4 worm cellular contexts compared by ENCODE assay signal in the genomic region with DNA sequence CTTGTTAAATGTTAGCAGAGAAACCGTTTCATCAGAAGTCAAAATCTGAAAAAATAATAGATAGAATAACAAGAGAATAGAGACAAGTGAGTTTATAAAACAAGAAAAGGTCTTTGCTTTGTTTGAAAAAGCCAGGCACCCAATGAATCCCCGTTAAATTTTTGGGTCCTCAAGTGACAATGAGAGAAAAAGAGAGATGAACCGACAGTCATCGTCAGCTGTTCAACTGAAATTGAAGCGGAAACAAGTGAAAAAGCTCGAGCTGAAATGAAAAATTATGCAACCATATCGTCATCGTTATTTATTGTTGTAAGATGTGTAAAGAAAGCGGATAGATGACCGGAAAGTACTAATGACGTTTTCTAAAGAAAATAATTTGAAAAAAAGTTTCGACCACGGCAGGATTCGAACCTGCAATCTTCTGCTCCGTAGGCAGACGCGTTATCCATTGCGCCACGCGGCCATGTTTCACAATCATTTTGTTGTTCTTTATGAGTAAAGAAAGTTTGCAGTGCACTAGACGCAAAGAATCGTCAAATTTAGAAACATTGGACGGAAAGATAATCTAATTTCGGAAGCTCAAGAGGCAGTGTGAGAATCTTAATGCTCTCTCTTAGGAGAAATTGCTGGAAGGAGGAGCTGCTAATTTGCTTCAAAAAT.
TF ChIP-seq lines count a peak whose summit lies in the region.

A gene (minus strand): TSS at position 51 of the 660 bp plus-strand sequence.

TF ChIP-seq in whole organism, L2 larva, 48 proteins besides CTCF, POLR2A, EP300 and RAD21 (continues in another document):
- TF ChIP-seq ztf-4 (tag; optimal IDR thresholded peaks at IDR 0.05; lab: Kevin White, UChicago) (no peak), nhr-237 (tag; optimal IDR thresholded peaks at IDR 0.05; lab: Kevin White, UChicago) (no peak), gmeb-1 (tag; optimal IDR thresholded peaks at IDR 0.05; lab: Kevin White, UChicago) (peak; percentile 36), sem-4 (tag; optimal IDR thresholded peaks at IDR 0.05; lab: Kevin White, UChicago) (no peak), sma-3 (GFP tag; optimal IDR thresholded peaks at IDR 0.05; lab: Kevin White, UChicago) (peak; percentile 8), ztf-1 (GFP tag; conservative IDR thresholded peaks at IDR 0.05; lab: Robert Waterston, UW) (no peak), lsy-2 (tag; optimal IDR thresholded peaks at IDR 0.05; lab: Kevin White, UChicago) (peak; percentile 13 to 58), ama-1 (optimal IDR thresholded peaks at IDR 0.05; lab: Kevin White, UChicago) (no peak), elt-3 (tag; optimal IDR thresholded peaks at IDR 0.05; lab: Kevin White, UChicago) (no peak), nhr-6 (tag; optimal IDR thresholded peaks at IDR 0.05; lab: Kevin White, UChicago) (no peak), F13H6.1 (tag; optimal IDR thresholded peaks at IDR 0.05; lab: Kevin White, UChicago) (peak; percentile 42), fos-1 (tag; optimal IDR thresholded peaks at IDR 0.05; lab: Kevin White, UChicago) (peak; percentile 55), nhr-23 (tag; optimal IDR thresholded peaks at IDR 0.05; lab: Kevin White, UChicago) (no peak), nhr-12 (tag; optimal IDR thresholded peaks at IDR 0.05; lab: Kevin White, UChicago) (no peak), zag-1 (tag; optimal IDR thresholded peaks at IDR 0.05; lab: Kevin White, UChicago) (no peak), sma-9 (GFP tag; optimal IDR thresholded peaks at IDR 0.05; lab: Kevin White, UChicago) (peak; percentile 48), sma-9 (tag; optimal IDR thresholded peaks at IDR 0.05; lab: Kevin White, UChicago) (no peak), mab-5 (tag; optimal IDR thresholded peaks at IDR 0.05; lab: Kevin White, UChicago) (no peak), snpc-4 (tag; optimal IDR thresholded peaks at IDR 0.05; lab: Kevin White, UChicago) (no peak), lin-13 (GFP tag; optimal IDR thresholded peaks at IDR 0.05; lab: Kevin White, UChicago) (peak; percentile 37), nhr-77 (tag; optimal IDR thresholded peaks at IDR 0.05; lab: Kevin White, UChicago) (no peak), ztf-11 (tag; optimal IDR thresholded peaks at IDR 0.05; lab: Kevin White, UChicago) (no peak)

TF ChIP-seq in whole organism, L4 larva, 104 proteins besides CTCF, POLR2A, EP300 and RAD21 (continues in another document):
- TF ChIP-seq zip-2 (tag; optimal IDR thresholded peaks at IDR 0.05; lab: Kevin White, UChicago) (no peak), nhr-6 (tag; optimal IDR thresholded peaks at IDR 0.05; lab: Kevin White, UChicago) (peak; percentile 50), arid-1 (GFP tag; conservative IDR thresholded peaks at IDR 0.05; lab: Robert Waterston, UW) (peak; percentile 86), cey-2 (tag; optimal IDR thresholded peaks at IDR 0.05; lab: Kevin White, UChicago; ENCODE audit: borderline replicate concordance, insufficient read depth) (no peak), ZK337.2 (GFP tag; IDR thresholded peaks at IDR 0.05; lab: Robert Waterston, UW) (peak; percentile 73), spr-1 (tag; optimal IDR thresholded peaks at IDR 0.05; lab: Kevin White, UChicago) (no peak), lin-29 (GFP tag; IDR thresholded peaks at IDR 0.05; lab: Robert Waterston, UW) (no peak), pha-4 (GFP tag; IDR thresholded peaks at IDR 0.05; lab: Robert Waterston, UW) (peak; percentile 91), pha-4 (tag; optimal IDR thresholded peaks at IDR 0.05; lab: Kevin White, UChicago) (no peak), D1046.2 (GFP tag; IDR thresholded peaks at IDR 0.05; lab: Robert Waterston, UW) (peak; percentile 82; the same call in 1 of the 2 replicates), daf-12 (tag; optimal IDR thresholded peaks at IDR 0.05; lab: Kevin White, UChicago) (no peak), ama-1 (optimal IDR thresholded peaks at IDR 0.05; lab: Kevin White, UChicago) (no peak), daf-8 (GFP tag; IDR thresholded peaks at IDR 0.05; lab: Robert Waterston, UW) (no peak), hlh-30 (tag; optimal IDR thresholded peaks at IDR 0.05; lab: Kevin White, UChicago; ENCODE audit: insufficient read depth) (peak; percentile 59), F37D6.2 (tag; optimal IDR thresholded peaks at IDR 0.05; lab: Kevin White, UChicago) (no peak), aha-1 (tag; lab: Kevin White, UChicago) (no peak), ztf-7 (tag; optimal IDR thresholded peaks at IDR 0.05; lab: Kevin White, UChicago) (peak; percentile 78), F26F4.8 (GFP tag; conservative IDR thresholded peaks at IDR 0.05; lab: Robert Waterston, UW) (peak; percentile 90), hif-1 (tag; optimal IDR thresholded peaks at IDR 0.05; lab: Kevin White, UChicago) (peak in 1 of 2 experiments; percentile 33), madf-5 (GFP tag; IDR thresholded peaks at IDR 0.05; lab: Robert Waterston, UW) (peak in 1 of 2 experiments; percentile 66; a peak in 1 of 4 replicates), lin-13 (GFP tag; optimal IDR thresholded peaks at IDR 0.05; lab: Kevin White, UChicago) (no peak)

TF ChIP-seq in whole organism, late embryonic, 69 proteins besides CTCF, POLR2A, EP300 and RAD21 (continues in another document):
- no peak for TF ChIP-seq ceh-31 (tag; optimal IDR thresholded peaks at IDR 0.05; lab: Kevin White, UChicago)
- TF ChIP-seq T23F11.4 (GFP tag; optimal IDR thresholded peaks at IDR 0.05; lab: Kevin White, UChicago) = peak; percentile 27
- no peak for TF ChIP-seq odd-2 (tag; optimal IDR thresholded peaks at IDR 0.05; lab: Kevin White, UChicago)
- TF ChIP-seq ceh-18 (tag; optimal IDR thresholded peaks at IDR 0.05; lab: Kevin White, UChicago) = peak; percentile 31
- TF ChIP-seq che-1 (tag; optimal IDR thresholded peaks at IDR 0.05; lab: Kevin White, UChicago) = no peak
- TF ChIP-seq ceh-14 (tag; optimal IDR thresholded peaks at IDR 0.05; lab: Kevin White, UChicago) = peak; percentile 13
- TF ChIP-seq hlh-30 (tag; optimal IDR thresholded peaks at IDR 0.05; lab: Kevin White, UChicago; ENCODE audit: insufficient read depth) = no peak
- no peak for TF ChIP-seq ceh-45 (GFP tag; IDR thresholded peaks at IDR 0.05; lab: Robert Waterston, UW)
- peak; percentile 62 for TF ChIP-seq unc-42 (tag; optimal IDR thresholded peaks at IDR 0.05; lab: Kevin White, UChicago)
- TF ChIP-seq nhr-11 (tag; optimal IDR thresholded peaks at IDR 0.05; lab: Kevin White, UChicago) = no peak
- TF ChIP-seq C38D4.7 (GFP tag; optimal IDR thresholded peaks at IDR 0.05; lab: Kevin White, UChicago) = peak; percentile 37
- TF ChIP-seq hlh-6 (tag; optimal IDR thresholded peaks at IDR 0.05; lab: Kevin White, UChicago) = no peak
- no peak for TF ChIP-seq sox-2 (GFP tag; IDR thresholded peaks at IDR 0.05; lab: Robert Waterston, UW)
- no peak for TF ChIP-seq eyg-1 (tag; optimal IDR thresholded peaks at IDR 0.05; lab: Kevin White, UChicago)
- no peak for TF ChIP-seq ceh-30 (tag; optimal IDR thresholded peaks at IDR 0.05; lab: Kevin White, UChicago)
- no peak for TF ChIP-seq ceh-9 (tag; optimal IDR thresholded peaks at IDR 0.05; lab: Kevin White, UChicago)
- peak; percentile 43; the same call in 1 of the 2 replicates for TF ChIP-seq unc-3 (GFP tag; conservative IDR thresholded peaks at IDR 0.05; lab: Robert Waterston, UW)
- TF ChIP-seq unc-3 (tag; optimal IDR thresholded peaks at IDR 0.05; lab: Kevin White, UChicago) = no peak
- TF ChIP-seq hlh-15 (tag; optimal IDR thresholded peaks at IDR 0.05; lab: Kevin White, UChicago) = no peak
- no peak for TF ChIP-seq pax-1 (tag; optimal IDR thresholded peaks at IDR 0.05; lab: Kevin White, UChicago)
- TF ChIP-seq hlh-13 (GFP tag; optimal IDR thresholded peaks at IDR 0.05; lab: Kevin White, UChicago) = no peak
- no peak for TF ChIP-seq pha-2 (tag; optimal IDR thresholded peaks at IDR 0.05; lab: Kevin White, UChicago)
- peak; percentile 22 for TF ChIP-seq ceh-19 (GFP tag; optimal IDR thresholded peaks at IDR 0.05; lab: Kevin White, UChicago)
- TF ChIP-seq tbx-2 (tag; optimal IDR thresholded peaks at IDR 0.05; lab: Kevin White, UChicago) = no peak

TF ChIP-seq in whole organism, mixed stage, embryonic, 35 proteins besides CTCF, POLR2A, EP300 and RAD21:
- TF ChIP-seq ceh-83 (GFP tag; optimal IDR thresholded peaks at IDR 0.05; lab: Kevin White, UChicago) (no peak), sptf-1 (tag; optimal IDR thresholded peaks at IDR 0.05; lab: Kevin White, UChicago) (peak; percentile 31), nhr-12 (tag; optimal IDR thresholded peaks at IDR 0.05; lab: Kevin White, UChicago) (no peak), ces-1 (GFP tag; optimal IDR thresholded peaks at IDR 0.05; lab: Kevin White, UChicago) (peak; percentile 70), drap-1 (GFP tag; optimal IDR thresholded peaks at IDR 0.05; lab: Kevin White, UChicago) (peak; percentile 4), unc-120 (tag; optimal IDR thresholded peaks at IDR 0.05; lab: Kevin White, UChicago; ENCODE audit: poor library complexity, severe bottlenecking) (peak; percentile 39), flh-1 (GFP tag; optimal IDR thresholded peaks at IDR 0.05; lab: Kevin White, UChicago) (no peak), hlh-1 (tag; optimal IDR thresholded peaks at IDR 0.05; lab: Kevin White, UChicago) (peak; percentile 44), elt-1 (tag; optimal IDR thresholded peaks at IDR 0.05; lab: Kevin White, UChicago; ENCODE audit: borderline replicate concordance, insufficient read depth) (no peak), mab-5 (tag; optimal IDR thresholded peaks at IDR 0.05; lab: Kevin White, UChicago) (no peak)
